Fruit fly (Drosophila melanogaster) whole organism, embryonic: Measurements from ENCODE around the gene CG31275.
A peak's percentile ranks its signal among the peaks of the same experiment; 100 is the strongest.

Experiments used
- CG10321 ChIP-seq: fragments of 200-800 bp; sonication (Bioruptor generic); IDR thresholded peaks from 2 replicates; pipeline ENCODE4 v1.3.6; 2022; ENCODE audit warnings: missing biosample characterization, missing genetic modification characterization
- CG17385 ChIP-seq: fragments of 200-800 bp; sonication (Bioruptor generic); optimal IDR thresholded peaks from 3 replicates; lab custom pipeline; 2018; ENCODE audit warnings: missing biosample characterization, mild to moderate bottlenecking, missing genetic modification characterization
- CG4328 ChIP-seq: fragments of 200-800 bp; sonication (Bioruptor generic); optimal IDR thresholded peaks from 3 replicates; lab custom pipeline; 2017; ENCODE audit warnings: missing biosample characterization, missing genetic modification reagents, missing genetic modification characterization
- CG4820 ChIP-seq: fragments of 200-800 bp; sonication (Bioruptor generic); optimal IDR thresholded peaks from 3 replicates; lab custom pipeline; 2016; ENCODE audit warnings: missing biosample characterization, missing genetic modification characterization
- H2.0 ChIP-seq: fragments of 200-800 bp; sonication (Bioruptor generic); IDR thresholded peaks from 2 replicates; pipeline ENCODE4 v1.3.6; 2022; ENCODE audit warnings: missing biosample characterization, missing genetic modification characterization
- Optix ChIP-seq: fragments of 200-800 bp; sonication (Bioruptor generic); IDR thresholded peaks from 3 replicates; pipeline ENCODE4 v1.3.6; 2022; ENCODE audit warnings: missing biosample characterization, missing genetic modification characterization
- da ChIP-seq: fragments of 200-800 bp; sonication (Bioruptor generic); optimal IDR thresholded peaks from 2 replicates; lab custom pipeline; 2016; ENCODE audit warnings: missing biosample characterization, missing genetic modification characterization
- pita ChIP-seq: fragments of 200-800 bp; sonication (Bioruptor generic); optimal IDR thresholded peaks from 2 replicates; lab custom pipeline; 2017; ENCODE audit warnings: missing biosample characterization, mild to moderate bottlenecking, missing genetic modification characterization
- usp ChIP-seq: fragments of >200 bp; optimal IDR thresholded peaks from 2 replicates; lab custom pipeline; 2017; ENCODE audit warnings: missing biosample characterization, missing genetic modification characterization

DNA sequence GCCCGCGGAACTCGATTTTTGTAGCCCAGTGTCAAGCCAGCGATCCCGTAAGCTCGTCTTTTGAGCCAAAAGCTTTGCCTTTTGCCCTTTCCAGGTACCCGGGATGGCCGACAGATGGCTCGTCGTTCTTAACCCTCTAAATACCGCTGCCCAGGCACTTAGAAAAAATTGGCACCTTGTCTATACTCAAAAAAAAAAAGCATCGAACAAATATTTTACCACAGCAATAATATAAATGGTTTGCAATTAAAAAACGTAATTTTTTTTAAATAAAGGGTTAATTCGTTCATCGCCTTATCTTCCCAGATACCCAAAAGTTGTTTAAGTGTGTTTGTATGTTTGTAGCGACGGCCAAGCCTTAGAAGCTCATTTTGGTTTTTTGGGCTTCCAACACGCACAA, 46.9 kb downstream of the CG31275 start:
- TF ChIP-seq CG17385 (peak; percentile 29), usp (GFP tag; lab: Kevin White, UChicago) (no peak), pita (GFP tag; lab: Kevin White, UChicago) (no peak), CG10321 (GFP tag; lab: Robert Waterston, UW) (no peak; the same call in 1 of the 2 replicates), Optix (peak; percentile 55; the same call in 1 of the 3 replicates), CG4328 (GFP tag; lab: Kevin White, UChicago) (no peak), H2.0 (GFP tag; lab: Robert Waterston, UW) (no peak), CG4820 (GFP tag; lab: Kevin White, UChicago) (no peak), da (no peak)
